Worm (Caenorhabditis elegans): ENCODE results near the gene mlc-5.

mlc-5 gene

ce11 chrIII:13621717-13622116 is 1.4 kb upstream of the mlc-5 start:
- TF ChIP-seq aly-1 (tag; optimal IDR thresholded peaks at IDR 0.05) (no peak), hnd-1 (tag; optimal IDR thresholded peaks at IDR 0.05) (no peak), sea-1 (GFP tag; conservative IDR thresholded peaks at IDR 0.05) (0 out of 2 replicates have a peak, but pooled peaks have one; percentile 22), B0310.2 (tag; optimal IDR thresholded peaks at IDR 0.05) (no peak)

- no peak for TF ChIP-seq hmg-4 (GFP tag; optimal IDR thresholded peaks at IDR 0.05)
- TF ChIP-seq scrt-1 (GFP tag; IDR thresholded peaks at IDR 0.05), result no peak
- no peak for TF ChIP-seq pes-1 (GFP tag; IDR thresholded peaks at IDR 0.05)
- TF ChIP-seq B0310.2 (tag; optimal IDR thresholded peaks at IDR 0.05), result no peak
- no peak for TF ChIP-seq aly-1 (tag; optimal IDR thresholded peaks at IDR 0.05)
- TF ChIP-seq sea-1 (GFP tag; conservative IDR thresholded peaks at IDR 0.05), result no peak
- TF ChIP-seq flt-1 (GFP tag; IDR thresholded peaks at IDR 0.05), result no peak
- no peak for TF ChIP-seq ets-7 (tag; optimal IDR thresholded peaks at IDR 0.05)
- TF ChIP-seq ama-1 (optimal IDR thresholded peaks at IDR 0.05), result no peak
- TF ChIP-seq ceh-13 (GFP tag; optimal IDR thresholded peaks at IDR 0.05), result no peak
- no peak for TF ChIP-seq tbx-37 (GFP tag; conservative IDR thresholded peaks at IDR 0.05)
- no peak for TF ChIP-seq ceh-36 (tag; optimal IDR thresholded peaks at IDR 0.05)
- TF ChIP-seq hnd-1 (tag; optimal IDR thresholded peaks at IDR 0.05), result no peak
- no peak for TF ChIP-seq tbx-11 (GFP tag; IDR thresholded peaks at IDR 0.05)
- no peak for TF ChIP-seq tra-4 (tag; optimal IDR thresholded peaks at IDR 0.05)
- no peak for TF ChIP-seq F13C5.2 (tag; optimal IDR thresholded peaks at IDR 0.05)
- TF ChIP-seq hmbx-1 (tag; optimal IDR thresholded peaks at IDR 0.05), result no peak
These were observed 846 bp upstream of the mlc-5 start, which contains the start of gene hip-1 for ce11 chrIII:13622268-13622667. Gene hip-1, minus strand, starts transcription at chrIII:13622492.

- TF ChIP-seq tra-4 (tag; optimal IDR thresholded peaks at IDR 0.05), result no peak
- TF ChIP-seq ama-1 (optimal IDR thresholded peaks at IDR 0.05), result no peak
- no peak for TF ChIP-seq sea-1 (GFP tag; conservative IDR thresholded peaks at IDR 0.05)
- no peak for TF ChIP-seq hmbx-1 (tag; optimal IDR thresholded peaks at IDR 0.05)
- no peak for TF ChIP-seq ceh-36 (tag; optimal IDR thresholded peaks at IDR 0.05)
- TF ChIP-seq F13C5.2 (tag; optimal IDR thresholded peaks at IDR 0.05), result no peak
- TF ChIP-seq aly-1 (tag; optimal IDR thresholded peaks at IDR 0.05), result no peak
- TF ChIP-seq ceh-13 (GFP tag; optimal IDR thresholded peaks at IDR 0.05), result no peak
- no peak for TF ChIP-seq B0310.2 (tag; optimal IDR thresholded peaks at IDR 0.05)
- no peak for TF ChIP-seq scrt-1 (GFP tag; IDR thresholded peaks at IDR 0.05)
- TF ChIP-seq tbx-11 (GFP tag; IDR thresholded peaks at IDR 0.05), result no peak
These were observed 1.1 kb downstream of the mlc-5 start, which contains the start of gene taf-9 for ce11 chrIII:13624226-13624625. Gene taf-9, plus strand, starts transcription at chrIII:13624276.

DNA sequence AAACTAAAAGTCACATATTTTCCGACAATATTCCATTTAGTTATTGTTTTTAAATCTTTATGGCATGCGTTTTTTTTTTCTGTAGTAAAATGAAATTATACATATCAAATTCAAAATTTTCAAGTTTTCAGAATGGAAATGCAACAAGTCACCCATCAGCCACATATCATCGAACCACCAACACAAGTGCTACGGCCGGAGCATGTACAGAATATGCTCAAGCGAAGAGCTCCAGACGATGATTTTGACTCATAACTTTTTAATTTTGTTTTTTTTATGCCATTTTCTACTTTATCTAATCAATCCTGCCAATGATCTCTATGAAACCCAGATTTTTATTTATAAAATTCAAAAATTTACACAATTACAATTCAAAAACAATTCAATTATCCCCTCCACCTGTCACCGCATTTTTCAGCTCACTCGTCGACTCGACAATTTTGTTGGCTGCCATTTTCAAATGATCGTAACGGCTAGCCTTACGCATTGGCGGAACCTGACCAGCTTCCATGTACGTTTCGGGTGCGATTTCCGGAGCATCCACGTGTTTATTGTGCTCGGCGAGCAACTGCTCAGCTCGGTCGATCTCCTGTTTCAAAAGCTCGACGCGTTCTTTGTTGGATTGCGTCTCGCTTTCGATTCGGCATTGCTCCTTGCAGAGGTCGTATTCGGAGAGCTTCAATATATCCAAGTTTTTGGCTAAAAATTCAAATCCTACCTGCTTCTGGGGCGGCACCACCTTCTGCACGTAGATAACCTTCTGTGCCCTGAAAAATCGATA is 2.7 kb downstream of the mlc-5 start:
- TF ChIP-seq tbx-37 (GFP tag; conservative IDR thresholded peaks at IDR 0.05), result no peak
- no peak for TF ChIP-seq hmg-4 (GFP tag; optimal IDR thresholded peaks at IDR 0.05)
- no peak for TF ChIP-seq hnd-1 (tag; optimal IDR thresholded peaks at IDR 0.05)
- no peak for TF ChIP-seq hmbx-1 (tag; optimal IDR thresholded peaks at IDR 0.05)
- TF ChIP-seq sea-1 (GFP tag; conservative IDR thresholded peaks at IDR 0.05), result no peak
- no peak for TF ChIP-seq scrt-1 (GFP tag; IDR thresholded peaks at IDR 0.05)
- no peak for TF ChIP-seq ama-1 (optimal IDR thresholded peaks at IDR 0.05)
- TF ChIP-seq tra-4 (tag; optimal IDR thresholded peaks at IDR 0.05), result no peak
- no peak for TF ChIP-seq tbx-11 (GFP tag; IDR thresholded peaks at IDR 0.05)
- no peak for TF ChIP-seq pes-1 (GFP tag; IDR thresholded peaks at IDR 0.05)
- no peak for TF ChIP-seq F13C5.2 (tag; optimal IDR thresholded peaks at IDR 0.05)
- TF ChIP-seq B0310.2 (tag; optimal IDR thresholded peaks at IDR 0.05), result no peak
- no peak for TF ChIP-seq ets-7 (tag; optimal IDR thresholded peaks at IDR 0.05)
- no peak for TF ChIP-seq ceh-13 (GFP tag; optimal IDR thresholded peaks at IDR 0.05)
- TF ChIP-seq flt-1 (GFP tag; IDR thresholded peaks at IDR 0.05), result no peak

- TF ChIP-seq tbx-37 (GFP tag; conservative IDR thresholded peaks at IDR 0.05), result no peak
- TF ChIP-seq F13C5.2 (tag; optimal IDR thresholded peaks at IDR 0.05), result no peak
- no peak for TF ChIP-seq tbx-11 (GFP tag; IDR thresholded peaks at IDR 0.05)
- TF ChIP-seq ama-1 (optimal IDR thresholded peaks at IDR 0.05), result no peak
- TF ChIP-seq scrt-1 (GFP tag; IDR thresholded peaks at IDR 0.05), result no peak
- TF ChIP-seq aly-1 (tag; optimal IDR thresholded peaks at IDR 0.05), result no peak
- no peak for TF ChIP-seq pes-1 (GFP tag; IDR thresholded peaks at IDR 0.05)
- TF ChIP-seq hmbx-1 (tag; optimal IDR thresholded peaks at IDR 0.05), result no peak
- no peak for TF ChIP-seq B0310.2 (tag; optimal IDR thresholded peaks at IDR 0.05)
- no peak for TF ChIP-seq hnd-1 (tag; optimal IDR thresholded peaks at IDR 0.05)
- no peak for TF ChIP-seq sea-1 (GFP tag; conservative IDR thresholded peaks at IDR 0.05)
- no peak for TF ChIP-seq ets-7 (tag; optimal IDR thresholded peaks at IDR 0.05)
- TF ChIP-seq tra-4 (tag; optimal IDR thresholded peaks at IDR 0.05), result no peak
- TF ChIP-seq ceh-36 (tag; optimal IDR thresholded peaks at IDR 0.05), result no peak
These were observed 3.6 kb downstream of the mlc-5 start, which contains the start of gene T12D8.5 for ce11 chrIII:13626692-13627091. Gene T12D8.5, minus strand, starts transcription at chrIII:13626786.

ce11 chrIII:13630708-13631107 is 7.6 kb downstream of the mlc-5 start, which contains the start of gene arrd-17:
Gene arrd-17, minus strand, starts transcription at chrIII:13630808.
- TF ChIP-seq tbx-37 (GFP tag; conservative IDR thresholded peaks at IDR 0.05) (no peak), hnd-1 (tag; optimal IDR thresholded peaks at IDR 0.05) (no peak), ceh-13 (GFP tag; optimal IDR thresholded peaks at IDR 0.05) (no peak), hmg-4 (GFP tag; optimal IDR thresholded peaks at IDR 0.05) (no peak), ama-1 (optimal IDR thresholded peaks at IDR 0.05) (no peak), pes-1 (GFP tag; IDR thresholded peaks at IDR 0.05) (no peak), B0310.2 (tag; optimal IDR thresholded peaks at IDR 0.05) (no peak), ets-7 (tag; optimal IDR thresholded peaks at IDR 0.05) (no peak), tra-4 (tag; optimal IDR thresholded peaks at IDR 0.05) (no peak), flt-1 (GFP tag; IDR thresholded peaks at IDR 0.05) (no peak), scrt-1 (GFP tag; IDR thresholded peaks at IDR 0.05) (no peak), aly-1 (tag; optimal IDR thresholded peaks at IDR 0.05) (no peak), ceh-36 (tag; optimal IDR thresholded peaks at IDR 0.05) (no peak), F13C5.2 (tag; optimal IDR thresholded peaks at IDR 0.05) (no peak), sea-1 (GFP tag; conservative IDR thresholded peaks at IDR 0.05) (no peak), tbx-11 (GFP tag; IDR thresholded peaks at IDR 0.05) (no peak), hmbx-1 (tag; optimal IDR thresholded peaks at IDR 0.05) (no peak)

- no peak for TF ChIP-seq hmbx-1 (tag; optimal IDR thresholded peaks at IDR 0.05)
- no peak for TF ChIP-seq hnd-1 (tag; optimal IDR thresholded peaks at IDR 0.05)
- no peak for TF ChIP-seq ceh-13 (GFP tag; optimal IDR thresholded peaks at IDR 0.05)
- TF ChIP-seq F13C5.2 (tag; optimal IDR thresholded peaks at IDR 0.05), result no peak
- no peak for TF ChIP-seq tra-4 (tag; optimal IDR thresholded peaks at IDR 0.05)
- no peak for TF ChIP-seq hmg-4 (GFP tag; optimal IDR thresholded peaks at IDR 0.05)
- TF ChIP-seq ceh-36 (tag; optimal IDR thresholded peaks at IDR 0.05), result no peak
- TF ChIP-seq tbx-37 (GFP tag; conservative IDR thresholded peaks at IDR 0.05), result no peak
- TF ChIP-seq scrt-1 (GFP tag; IDR thresholded peaks at IDR 0.05), result no peak
- no peak for TF ChIP-seq ets-7 (tag; optimal IDR thresholded peaks at IDR 0.05)
- no peak for TF ChIP-seq aly-1 (tag; optimal IDR thresholded peaks at IDR 0.05)
- TF ChIP-seq sea-1 (GFP tag; conservative IDR thresholded peaks at IDR 0.05), result no peak
- TF ChIP-seq pes-1 (GFP tag; IDR thresholded peaks at IDR 0.05), result no peak
- no peak for TF ChIP-seq B0310.2 (tag; optimal IDR thresholded peaks at IDR 0.05)
- TF ChIP-seq tbx-11 (GFP tag; IDR thresholded peaks at IDR 0.05), result no peak
- TF ChIP-seq ama-1 (optimal IDR thresholded peaks at IDR 0.05), result no peak
- no peak for TF ChIP-seq flt-1 (GFP tag; IDR thresholded peaks at IDR 0.05)
These were observed 10.7 kb downstream of the mlc-5 start for ce11 chrIII:13633826-13634225.

Data from whole organism, early embryonic.